Worm (Caenorhabditis elegans) whole organism, early embryonic: ENCODE data around the gene F08H9.2.
A peak's percentile ranks its signal among the peaks of the same experiment; 100 is the strongest.

Experiments used
- B0310.2 ChIP-seq: sonication (generic microtip); optimal IDR thresholded peaks from 2 replicates; lab custom pipeline; 2016; ENCODE audit warnings: mild to moderate bottlenecking, missing genetic modification characterization, missing compliant biosample characterization
- F13C5.2 ChIP-seq: sonication (generic microtip); optimal IDR thresholded peaks from 2 replicates; lab custom pipeline; 2017; ENCODE audit warnings: mild to moderate bottlenecking, missing genetic modification characterization, inconsistent platforms, missing compliant biosample characterization
- aly-1 ChIP-seq: sonication (generic microtip); optimal IDR thresholded peaks from 2 replicates; lab custom pipeline; 2016; ENCODE audit warnings: missing genetic modification characterization, missing compliant biosample characterization
- ama-1 ChIP-seq: fragments of 150-350 bp; optimal IDR thresholded peaks from 2 replicates; lab custom pipeline; 2014
- ceh-13 ChIP-seq: fragments of 200-800 bp; sonication (Bioruptor generic); optimal IDR thresholded peaks from 2 replicates; lab custom pipeline; 2018; ENCODE audit warnings: mild to moderate bottlenecking, missing genetic modification characterization, missing compliant biosample characterization
- ceh-36 ChIP-seq: sonication (generic microtip); optimal IDR thresholded peaks from 2 replicates; lab custom pipeline; 2016; ENCODE audit warnings: missing genetic modification characterization, inconsistent platforms, missing compliant biosample characterization
- ets-7 ChIP-seq: sonication (generic microtip); optimal IDR thresholded peaks from 2 replicates; lab custom pipeline; 2016; ENCODE audit warnings: missing genotype, missing genetic modification characterization, missing compliant biosample characterization
- flt-1 ChIP-seq: fragments of 200-800 bp; sonication (Bioruptor generic); IDR thresholded peaks from 2 replicates; pipeline ENCODE4 v1.3.6; 2022; ENCODE audit warnings: missing genetic modification characterization, missing compliant biosample characterization
- hmbx-1 ChIP-seq: sonication (generic microtip); optimal IDR thresholded peaks from 2 replicates; lab custom pipeline; 2016; ENCODE audit warnings: mild to moderate bottlenecking, missing genetic modification characterization, missing compliant biosample characterization
- hmg-4 ChIP-seq: fragments of 200-800 bp; sonication (Bioruptor generic); optimal IDR thresholded peaks from 2 replicates; lab custom pipeline; 2018; ENCODE audit warnings: mild to moderate bottlenecking, missing genetic modification characterization, missing compliant biosample characterization
- hnd-1 ChIP-seq: sonication (generic microtip); optimal IDR thresholded peaks from 2 replicates; lab custom pipeline; 2016; ENCODE audit warnings: missing genetic modification characterization, missing compliant biosample characterization
- pes-1 ChIP-seq: fragments of 200-800 bp; sonication (Bioruptor generic); IDR thresholded peaks from 2 replicates; pipeline ENCODE4 v1.3.6; 2022; ENCODE audit warnings: missing genetic modification reagents, missing genetic modification characterization, missing compliant biosample characterization
- scrt-1 ChIP-seq: fragments of 200-800 bp; sonication (Bioruptor generic); IDR thresholded peaks from 2 replicates; pipeline ENCODE4 v1.3.6; 2022; ENCODE audit warnings: missing genetic modification characterization, missing compliant biosample characterization
- sea-1 ChIP-seq: fragments of 200-800 bp; sonication (Bioruptor generic); conservative IDR thresholded peaks from 2 replicates; pipeline ENCODE4 v1.3.6; 2022; ENCODE audit warnings: missing genetic modification characterization, missing compliant biosample characterization
- tbx-11 ChIP-seq: fragments of 200-800 bp; sonication (Bioruptor generic); IDR thresholded peaks from 2 replicates; pipeline ENCODE4 v1.3.6; 2022; ENCODE audit warnings: missing genetic modification characterization, missing compliant biosample characterization
- tbx-37 ChIP-seq: fragments of 200-800 bp; sonication (Bioruptor generic); conservative IDR thresholded peaks from 2 replicates; pipeline ENCODE4 v1.3.6; 2022; ENCODE audit warnings: missing genetic modification reagents, missing genetic modification characterization, missing compliant biosample characterization
- tra-4 ChIP-seq: sonication (generic microtip); optimal IDR thresholded peaks from 2 replicates; lab custom pipeline; 2017; ENCODE audit warnings: missing genetic modification characterization, missing compliant biosample characterization

F08H9.2 gene

DNA sequence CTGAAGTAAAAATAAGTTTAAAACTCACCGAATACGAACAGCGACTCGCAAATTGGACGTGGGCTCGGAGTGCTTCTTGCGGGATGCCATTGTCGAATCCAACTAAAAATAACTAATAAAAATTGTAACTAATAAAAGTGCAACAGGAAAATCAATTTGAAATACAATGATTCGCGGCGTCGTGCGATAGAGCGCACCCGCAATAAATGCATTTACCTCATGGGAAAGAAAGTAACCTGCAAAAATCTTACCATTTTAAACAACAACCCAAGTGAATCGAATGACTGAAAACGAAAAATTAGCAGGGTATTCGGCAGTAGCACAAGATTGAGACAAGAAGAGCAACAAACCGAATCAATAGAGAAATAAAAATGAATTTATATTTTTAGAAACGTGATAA lies 3.8 kb upstream of the F08H9.2 start, which contains the start of gene bmk-1:
Gene bmk-1 (minus strand): TSS at position 359 of the 400 bp plus-strand sequence.
- no peak for TF ChIP-seq F13C5.2 (tag; lab: Kevin White, UChicago)
- TF ChIP-seq ama-1 (lab: Kevin White, UChicago), result no peak
- TF ChIP-seq sea-1, result no peak
- no peak for TF ChIP-seq aly-1 (tag; lab: Kevin White, UChicago)
- no peak for TF ChIP-seq tbx-37 (GFP tag; lab: Robert Waterston, UW)
- no peak for TF ChIP-seq tra-4 (tag; lab: Kevin White, UChicago)
- no peak for TF ChIP-seq hnd-1 (tag; lab: Kevin White, UChicago)
- TF ChIP-seq flt-1 (GFP tag; lab: Robert Waterston, UW), result no peak
- no peak for TF ChIP-seq ceh-13 (GFP tag; lab: Kevin White, UChicago)
- no peak for TF ChIP-seq tbx-11

- TF ChIP-seq F13C5.2 (tag; lab: Kevin White, UChicago) (no peak), tra-4 (tag; lab: Kevin White, UChicago) (no peak), ama-1 (lab: Kevin White, UChicago) (no peak), aly-1 (tag; lab: Kevin White, UChicago) (no peak), hnd-1 (tag; lab: Kevin White, UChicago) (no peak), hmg-4 (GFP tag; lab: Kevin White, UChicago) (no peak)
These were observed 3.4 kb upstream of the F08H9.2 start, which contains the start of gene coh-3 for ce11 chrV:14457070-14457469. TSS of gene coh-3 (plus strand) at chrV:14457422.

DNA sequence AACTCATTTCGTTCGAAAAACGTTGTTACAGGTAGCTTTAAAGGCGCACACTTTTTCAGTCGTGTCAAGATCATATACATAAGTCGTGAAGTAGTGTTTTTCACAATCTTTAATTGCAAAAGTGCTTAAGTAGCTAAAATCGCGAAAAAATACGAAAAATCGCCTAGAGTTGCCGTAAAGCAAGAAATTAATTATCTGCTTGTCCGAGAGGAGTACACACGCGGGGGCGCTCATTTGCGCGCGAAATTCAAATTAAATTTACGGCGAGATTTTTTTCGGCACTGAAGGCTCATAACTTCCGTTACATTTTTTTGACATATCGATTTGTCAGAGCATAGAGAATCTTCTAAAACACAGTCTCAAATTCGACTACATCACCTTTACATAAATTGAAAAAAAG lies 343 bp upstream of the F08H9.2 start:
- no peak for TF ChIP-seq aly-1 (tag; lab: Kevin White, UChicago)
- no peak for TF ChIP-seq tbx-11
- no peak for TF ChIP-seq ceh-13 (GFP tag; lab: Kevin White, UChicago)
- TF ChIP-seq ceh-36, result no peak
- TF ChIP-seq flt-1 (GFP tag; lab: Robert Waterston, UW), result no peak
- no peak for TF ChIP-seq B0310.2 (tag; lab: Kevin White, UChicago)
- TF ChIP-seq F13C5.2 (tag; lab: Kevin White, UChicago), result no peak
- TF ChIP-seq sea-1, result no peak
- no peak for TF ChIP-seq pes-1 (GFP tag; lab: Robert Waterston, UW)
- no peak for TF ChIP-seq ets-7 (tag; lab: Kevin White, UChicago)
- TF ChIP-seq hnd-1 (tag; lab: Kevin White, UChicago), result no peak
- no peak for TF ChIP-seq tra-4 (tag; lab: Kevin White, UChicago)
- TF ChIP-seq tbx-37 (GFP tag; lab: Robert Waterston, UW), result no peak

ce11 chrV:14462653-14463052 lies 2.2 kb downstream of the F08H9.2 start:
- no peak for TF ChIP-seq hnd-1 (tag; lab: Kevin White, UChicago)
- no peak for TF ChIP-seq tra-4 (tag; lab: Kevin White, UChicago)
- no peak for TF ChIP-seq scrt-1
- TF ChIP-seq tbx-11, result no peak
- no peak for TF ChIP-seq flt-1 (GFP tag; lab: Robert Waterston, UW)
- TF ChIP-seq hmg-4 (GFP tag; lab: Kevin White, UChicago), result no peak
- no peak for TF ChIP-seq ceh-36
- no peak for TF ChIP-seq F13C5.2 (tag; lab: Kevin White, UChicago)
- no peak for TF ChIP-seq ama-1 (lab: Kevin White, UChicago)
- no peak for TF ChIP-seq aly-1 (tag; lab: Kevin White, UChicago)
- no peak for TF ChIP-seq ceh-13 (GFP tag; lab: Kevin White, UChicago)
- TF ChIP-seq sea-1, result no peak
- TF ChIP-seq B0310.2 (tag; lab: Kevin White, UChicago), result no peak
- no peak for TF ChIP-seq tbx-37 (GFP tag; lab: Robert Waterston, UW)
- no peak for TF ChIP-seq pes-1 (GFP tag; lab: Robert Waterston, UW)
- no peak for TF ChIP-seq hmbx-1 (tag; lab: Kevin White, UChicago)
- TF ChIP-seq ets-7 (tag; lab: Kevin White, UChicago), result no peak

ce11 chrV:14463087-14463486 lies 2.6 kb downstream of the F08H9.2 start, which contains the start of gene F08H9.3:
TSS of gene F08H9.3 (minus strand) at chrV:14463338.
- TF ChIP-seq hmg-4 (GFP tag; lab: Kevin White, UChicago), result peak; percentile 5

DNA sequence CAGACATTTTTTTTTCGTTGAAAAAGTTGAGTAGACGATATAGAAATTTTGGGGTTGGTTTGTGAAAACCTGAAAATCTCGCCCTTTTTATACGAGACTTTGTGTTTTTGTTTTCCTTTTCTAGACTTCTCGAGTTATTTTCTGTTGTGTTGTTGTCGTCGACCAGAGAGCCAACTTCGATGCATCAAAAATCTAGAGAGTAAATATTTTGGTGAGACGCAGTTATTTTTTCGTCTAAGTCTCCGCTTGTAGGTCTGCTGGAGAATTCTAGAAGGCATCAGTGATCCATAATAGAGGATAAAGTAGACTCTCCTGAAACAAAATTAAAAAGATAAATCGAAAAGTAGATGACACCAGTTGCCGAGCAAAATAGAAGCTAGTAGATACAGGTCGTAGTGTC lies 3.9 kb downstream of the F08H9.2 start, which contains the start of gene F08H9.4:
Gene F08H9.4 (minus strand): TSS at position 61 of the 400 bp plus-strand sequence.
- TF ChIP-seq flt-1 (GFP tag; lab: Robert Waterston, UW), result no peak
- TF ChIP-seq ets-7 (tag; lab: Kevin White, UChicago), result no peak
- TF ChIP-seq hmbx-1 (tag; lab: Kevin White, UChicago), result no peak
- no peak for TF ChIP-seq B0310.2 (tag; lab: Kevin White, UChicago)
- TF ChIP-seq scrt-1, result no peak
- no peak for TF ChIP-seq F13C5.2 (tag; lab: Kevin White, UChicago)
- TF ChIP-seq ceh-13 (GFP tag; lab: Kevin White, UChicago), result no peak
- no peak for TF ChIP-seq hmg-4 (GFP tag; lab: Kevin White, UChicago)
- no peak for TF ChIP-seq ceh-36
- TF ChIP-seq tra-4 (tag; lab: Kevin White, UChicago), result no peak
- TF ChIP-seq ama-1 (lab: Kevin White, UChicago), result no peak
- TF ChIP-seq tbx-37 (GFP tag; lab: Robert Waterston, UW), result no peak
- no peak for TF ChIP-seq tbx-11
- no peak for TF ChIP-seq pes-1 (GFP tag; lab: Robert Waterston, UW)
- no peak for TF ChIP-seq hnd-1 (tag; lab: Kevin White, UChicago)
- no peak for TF ChIP-seq sea-1
- no peak for TF ChIP-seq aly-1 (tag; lab: Kevin White, UChicago)

DNA sequence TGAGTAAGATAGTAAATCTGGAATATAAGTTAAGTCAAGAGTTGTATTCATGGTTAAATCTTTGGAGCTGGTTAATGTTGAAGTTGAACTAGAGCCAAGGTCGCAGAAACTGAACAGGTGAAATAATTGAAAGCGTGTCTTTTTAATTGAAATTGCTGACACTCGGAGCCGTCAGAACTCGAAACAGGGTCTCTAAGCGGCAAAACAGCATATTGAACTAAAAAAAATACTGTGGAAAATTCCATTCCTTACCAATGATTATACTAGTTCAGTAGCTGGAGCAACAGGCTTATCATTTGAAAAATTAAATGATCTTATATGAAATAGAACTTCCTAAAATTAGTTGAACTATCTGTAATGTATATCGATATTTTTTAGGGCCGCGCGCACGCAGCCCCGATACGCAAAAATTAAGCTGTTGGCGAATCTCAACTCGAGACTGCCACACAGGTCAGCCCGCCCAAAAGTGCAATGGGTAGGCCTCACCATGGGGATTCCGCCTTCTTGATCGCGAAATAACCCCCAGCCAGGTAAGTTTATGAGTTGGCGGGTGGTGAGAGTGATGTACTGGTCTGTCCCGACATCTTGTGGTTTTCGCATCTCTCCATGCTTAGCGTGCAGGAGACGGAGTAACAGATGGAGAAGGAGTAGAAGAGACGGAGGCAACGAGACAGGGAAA lies 7.9 kb downstream of the F08H9.2 start, which contains the start of gene srz-97:
Gene srz-97 (minus strand): TSS at position 51 of the 679 bp plus-strand sequence.
- TF ChIP-seq ceh-36 (no peak), aly-1 (tag; lab: Kevin White, UChicago) (no peak), tbx-37 (GFP tag; lab: Robert Waterston, UW) (no peak), ets-7 (tag; lab: Kevin White, UChicago) (no peak), ceh-13 (GFP tag; lab: Kevin White, UChicago) (no peak), B0310.2 (tag; lab: Kevin White, UChicago) (no peak), hnd-1 (tag; lab: Kevin White, UChicago) (no peak), sea-1 (no peak), tra-4 (tag; lab: Kevin White, UChicago) (no peak), flt-1 (GFP tag; lab: Robert Waterston, UW) (no peak), tbx-11 (no peak), F13C5.2 (tag; lab: Kevin White, UChicago) (no peak), pes-1 (GFP tag; lab: Robert Waterston, UW) (no peak), ama-1 (lab: Kevin White, UChicago) (no peak), scrt-1 (no peak), hmbx-1 (tag; lab: Kevin White, UChicago) (no peak), hmg-4 (GFP tag; lab: Kevin White, UChicago) (no peak)
